Worm (Caenorhabditis elegans) whole organism, L4 larva: Measurements from ENCODE around the gene F35C8.5.

Source experiments
- R02D3.7 ChIP-seq: fragments of 150-350 bp; sonication (generic microtip); optimal IDR thresholded peaks from 3 replicates; lab custom pipeline; 2014; ENCODE audit warnings: missing biosample characterization, missing genetic modification characterization
- mes-2 ChIP-seq: sonication (generic microtip); optimal IDR thresholded peaks from 2 replicates; lab custom pipeline; 2016; ENCODE audit warnings: missing genotype, mild to moderate bottlenecking, missing genetic modification characterization, missing compliant biosample characterization; ENCODE audit not compliant: poor library complexity, severe bottlenecking

ce11 chrX:5372638-5373037 lies 7.0 kb downstream of the F35C8.5 start, which contains the start of gene F35C8.8:
- TF ChIP-seq R02D3.7 (tag; lab: Kevin White, UChicago): no peak
- no peak for TF ChIP-seq mes-2
